Fruit fly (Drosophila melanogaster): Measurements from ENCODE around the gene CG43347.

The CG43347 gene

dm6 chrX:10584461-10584860 lies 35.5 kb downstream of the CG43347 start:
- TF ChIP-seq CG8478 (optimal IDR thresholded peaks at IDR 0.05), result no peak
- TF ChIP-seq psq (optimal IDR thresholded peaks at IDR 0.05), result no peak
- TF ChIP-seq EcR (GFP tag; optimal IDR thresholded peaks at IDR 0.05), result no peak
- no peak for TF ChIP-seq Dll (optimal IDR thresholded peaks at IDR 0.05)
- no peak for TF ChIP-seq usp (GFP tag; optimal IDR thresholded peaks at IDR 0.05)
- TF ChIP-seq pan (optimal IDR thresholded peaks at IDR 0.05), result no peak

DNA sequence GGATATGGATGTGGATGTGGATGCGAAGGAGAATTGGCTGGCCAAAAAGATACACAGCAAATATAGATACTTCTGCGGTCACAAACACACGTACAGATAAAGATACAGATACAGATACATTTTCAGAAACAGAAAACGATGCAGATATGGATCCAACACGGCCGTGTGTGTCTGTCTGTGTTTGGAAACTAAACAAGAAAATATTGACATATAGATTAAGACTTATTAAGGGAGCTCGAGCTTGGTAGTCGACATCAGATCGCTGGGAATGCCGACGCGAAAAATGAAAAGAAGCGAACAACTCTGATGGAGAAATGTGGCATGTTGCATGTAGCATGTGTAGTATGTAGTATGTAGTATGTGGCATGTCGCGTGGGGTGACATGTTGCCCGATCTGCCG lies 37.9 kb downstream of the CG43347 start:
- TF ChIP-seq EcR (GFP tag; optimal IDR thresholded peaks at IDR 0.05), result no peak

DNA sequence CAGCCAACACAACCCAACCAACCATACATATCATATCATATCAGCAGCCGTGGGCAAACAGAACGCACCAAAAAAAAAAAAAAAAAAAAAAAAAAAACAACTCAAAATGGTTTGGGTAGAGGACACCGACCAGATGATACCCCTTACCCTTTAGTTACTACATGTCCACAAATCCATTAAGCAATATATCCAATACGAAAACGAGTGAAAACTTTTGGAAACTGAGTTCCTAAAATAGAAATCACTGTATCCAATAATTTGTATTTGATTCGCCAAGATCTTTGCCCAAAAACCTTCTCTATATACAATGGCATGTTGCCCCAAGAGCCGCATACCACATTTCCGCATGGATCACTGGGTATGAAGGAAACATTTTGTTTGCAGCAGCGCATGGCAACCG lies 38.5 kb downstream of the CG43347 start:
- TF ChIP-seq usp (GFP tag; optimal IDR thresholded peaks at IDR 0.05) (no peak), pan (optimal IDR thresholded peaks at IDR 0.05) (peak; percentile 88)

DNA sequence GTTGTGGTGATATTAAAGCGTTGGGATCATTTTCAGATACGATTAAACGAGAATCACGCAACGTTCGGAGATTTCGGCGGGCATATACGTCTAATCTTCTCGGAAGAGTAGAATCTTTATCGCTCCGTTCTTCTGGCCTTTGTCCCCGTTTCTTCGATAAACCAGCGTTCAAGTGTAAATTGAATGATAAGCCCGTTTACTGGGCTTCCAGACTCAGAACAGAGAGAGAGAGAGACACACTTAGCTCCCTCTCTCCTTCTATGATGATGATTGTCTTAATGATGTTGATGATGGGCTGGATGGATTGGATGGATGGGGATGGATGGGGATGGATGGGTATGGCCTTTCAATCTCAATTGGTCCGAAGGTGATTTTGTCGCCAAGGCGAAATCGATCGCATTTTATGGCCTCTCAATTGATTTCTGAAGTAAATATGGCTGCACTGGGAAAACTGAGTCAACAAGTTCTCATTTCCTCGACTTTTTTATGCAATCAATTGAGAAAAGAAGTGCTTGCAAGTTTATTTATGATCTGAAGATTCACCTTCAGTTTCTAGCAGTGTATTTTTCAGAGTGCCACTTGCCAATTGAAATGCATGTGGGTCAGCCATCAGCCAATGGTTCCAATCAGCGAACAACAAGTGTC lies 39.4 kb downstream of the CG43347 start:
- TF ChIP-seq EcR (GFP tag; optimal IDR thresholded peaks at IDR 0.05), result no peak
- no peak for TF ChIP-seq pan (optimal IDR thresholded peaks at IDR 0.05)
- no peak for TF ChIP-seq Dll (optimal IDR thresholded peaks at IDR 0.05)
- TF ChIP-seq psq (optimal IDR thresholded peaks at IDR 0.05), result no peak
- no peak for TF ChIP-seq CG8478 (optimal IDR thresholded peaks at IDR 0.05)
- TF ChIP-seq usp (GFP tag; optimal IDR thresholded peaks at IDR 0.05), result no peak

DNA sequence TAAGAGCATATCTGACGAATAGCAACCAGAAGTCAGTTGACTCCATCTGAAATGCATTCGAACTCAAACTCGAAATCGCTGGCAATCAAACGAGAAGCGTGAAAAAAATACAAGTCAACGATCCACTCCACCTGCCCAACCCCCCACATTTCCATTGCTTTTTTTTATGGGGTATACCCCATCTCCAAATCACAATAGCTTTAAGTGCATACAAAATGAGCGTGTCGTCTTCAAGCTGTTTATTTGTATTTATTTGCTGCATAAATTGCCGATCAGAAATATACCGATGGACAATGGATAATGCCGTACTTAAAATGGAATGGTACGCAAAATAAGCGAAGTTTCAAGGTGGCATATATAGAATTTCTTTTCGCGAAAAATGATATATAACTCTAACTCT lies 40.4 kb downstream of the CG43347 start:
- no peak for TF ChIP-seq EcR (GFP tag; optimal IDR thresholded peaks at IDR 0.05)
- no peak for TF ChIP-seq psq (optimal IDR thresholded peaks at IDR 0.05)
- TF ChIP-seq Dll (optimal IDR thresholded peaks at IDR 0.05), result no peak
- no peak for TF ChIP-seq pan (optimal IDR thresholded peaks at IDR 0.05)

DNA sequence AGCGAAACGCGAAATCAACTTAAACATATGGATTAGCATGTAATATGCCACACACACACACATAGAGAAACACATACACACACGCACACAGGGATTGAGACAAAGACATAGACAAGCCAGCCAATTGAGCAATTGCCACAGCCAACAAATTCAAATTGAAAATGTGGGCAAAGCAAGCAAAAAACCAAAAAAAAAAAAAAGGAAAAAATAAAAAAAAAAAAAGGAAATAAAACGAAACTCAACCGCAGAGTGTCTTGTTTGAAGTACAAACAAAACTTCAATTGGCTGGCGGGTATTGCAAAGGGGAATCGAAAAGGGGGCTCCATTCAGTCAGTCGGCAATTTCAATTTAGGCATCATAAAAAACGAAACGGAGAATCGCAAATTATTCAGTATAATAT lies 42.2 kb downstream of the CG43347 start:
- TF ChIP-seq Dll (optimal IDR thresholded peaks at IDR 0.05) (no peak), EcR (GFP tag; optimal IDR thresholded peaks at IDR 0.05) (no peak), CG8478 (optimal IDR thresholded peaks at IDR 0.05) (no peak), psq (optimal IDR thresholded peaks at IDR 0.05) (no peak), usp (GFP tag; optimal IDR thresholded peaks at IDR 0.05) (no peak), pan (optimal IDR thresholded peaks at IDR 0.05) (no peak)

DNA sequence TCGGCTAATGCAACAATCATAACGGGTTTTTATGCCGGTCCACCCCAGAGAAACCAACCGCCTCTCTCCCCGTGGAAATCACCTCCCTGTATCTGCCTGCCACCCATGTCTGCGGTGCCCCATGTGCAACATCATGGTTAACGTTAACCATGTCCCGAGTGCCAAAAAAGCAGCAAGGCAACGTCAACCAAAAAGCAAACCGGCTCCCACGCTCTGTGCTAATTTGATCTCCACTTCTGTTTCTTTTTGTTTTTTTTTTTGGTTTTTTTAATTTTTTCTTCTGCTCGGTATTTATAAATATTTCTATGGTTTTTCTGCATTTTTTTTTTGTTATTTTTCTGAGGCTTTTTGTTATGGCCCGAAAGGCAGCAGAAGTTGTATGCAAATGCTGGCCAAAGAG lies 43.0 kb downstream of the CG43347 start:
- TF ChIP-seq psq (optimal IDR thresholded peaks at IDR 0.05) (no peak), EcR (GFP tag; optimal IDR thresholded peaks at IDR 0.05) (no peak), usp (GFP tag; optimal IDR thresholded peaks at IDR 0.05) (no peak), CG8478 (optimal IDR thresholded peaks at IDR 0.05) (no peak), pan (optimal IDR thresholded peaks at IDR 0.05) (no peak), Dll (optimal IDR thresholded peaks at IDR 0.05) (no peak)

DNA sequence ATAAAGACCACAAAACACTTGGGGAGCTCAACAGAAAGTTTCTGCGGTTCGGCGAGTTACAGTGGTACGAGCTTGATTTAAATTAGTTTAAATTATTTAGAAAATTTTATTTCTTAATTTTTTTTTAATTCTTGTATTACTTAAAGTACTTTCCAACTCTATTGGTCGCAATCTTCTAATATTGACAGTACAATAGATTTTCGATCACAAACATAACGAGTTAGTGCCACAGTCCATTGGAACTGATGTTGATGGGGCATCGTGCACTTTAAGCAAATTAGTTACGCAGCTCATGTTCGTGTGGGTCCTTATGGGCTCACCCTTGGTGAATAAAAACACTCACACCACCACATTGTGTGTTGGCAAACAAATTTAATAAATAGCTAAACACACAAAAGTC lies 46.4 kb downstream of the CG43347 start:
- TF ChIP-seq psq (optimal IDR thresholded peaks at IDR 0.05) (no peak), pan (optimal IDR thresholded peaks at IDR 0.05) (no peak), CG8478 (optimal IDR thresholded peaks at IDR 0.05) (no peak), Dll (optimal IDR thresholded peaks at IDR 0.05) (no peak)

dm6 chrX:10570142-10570756 lies 49.7 kb downstream of the CG43347 start:
- no peak for TF ChIP-seq usp (GFP tag; optimal IDR thresholded peaks at IDR 0.05)
- TF ChIP-seq Dll (optimal IDR thresholded peaks at IDR 0.05), result no peak
- TF ChIP-seq CG8478 (optimal IDR thresholded peaks at IDR 0.05), result no peak
- TF ChIP-seq EcR (GFP tag; optimal IDR thresholded peaks at IDR 0.05), result no peak
- no peak for TF ChIP-seq psq (optimal IDR thresholded peaks at IDR 0.05)
- TF ChIP-seq pan (optimal IDR thresholded peaks at IDR 0.05), result no peak

DNA sequence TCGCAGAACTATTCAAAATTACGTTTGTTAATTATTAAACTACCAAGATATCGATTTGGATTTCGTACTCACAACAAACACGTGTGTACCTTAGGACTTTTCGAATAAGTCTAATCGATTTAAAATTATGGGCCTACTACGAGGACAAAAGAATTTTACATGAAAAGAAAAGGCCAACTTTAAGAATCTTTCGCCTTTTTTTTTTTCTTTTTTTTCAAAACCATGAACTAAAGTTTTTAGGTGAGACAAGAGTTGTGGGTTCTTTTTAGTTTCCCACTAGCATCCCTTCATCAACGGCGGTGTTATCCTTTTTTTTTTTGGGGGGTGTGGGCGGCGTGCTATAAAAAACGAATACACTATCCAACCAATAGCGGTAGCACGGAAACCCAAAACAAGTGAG lies 53.5 kb downstream of the CG43347 start, which contains the start of gene CG15296:
CG15296 (minus strand) TSS at position 101 of the 400 bp plus-strand sequence.
- TF ChIP-seq CG8478 (optimal IDR thresholded peaks at IDR 0.05), result no peak
- TF ChIP-seq EcR (GFP tag; optimal IDR thresholded peaks at IDR 0.05), result no peak
- TF ChIP-seq Dll (optimal IDR thresholded peaks at IDR 0.05), result no peak
- TF ChIP-seq usp (GFP tag; optimal IDR thresholded peaks at IDR 0.05), result no peak
- no peak for TF ChIP-seq psq (optimal IDR thresholded peaks at IDR 0.05)
- TF ChIP-seq pan (optimal IDR thresholded peaks at IDR 0.05), result no peak

DNA sequence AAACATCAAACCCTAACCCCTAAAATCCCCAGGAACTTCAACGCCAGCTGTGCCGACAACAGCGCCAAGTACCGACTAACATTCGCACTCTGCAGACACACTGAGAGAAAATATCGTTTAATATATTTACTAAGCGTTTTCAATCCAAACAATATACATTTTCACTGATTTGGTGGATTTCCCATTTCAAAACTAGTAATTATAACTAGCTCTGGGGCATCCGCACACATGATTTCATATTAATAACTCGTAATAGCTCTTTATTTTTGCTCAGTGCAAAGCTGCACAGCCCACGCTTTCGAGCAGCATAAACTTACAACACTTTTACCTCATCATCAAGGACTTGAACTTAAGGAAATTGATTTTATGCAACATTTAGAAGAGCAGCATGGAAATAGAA lies 55.8 kb downstream of the CG43347 start:
- no peak for TF ChIP-seq pan (optimal IDR thresholded peaks at IDR 0.05)
- no peak for TF ChIP-seq usp (GFP tag; optimal IDR thresholded peaks at IDR 0.05)
- TF ChIP-seq Dll (optimal IDR thresholded peaks at IDR 0.05), result no peak
- TF ChIP-seq EcR (GFP tag; optimal IDR thresholded peaks at IDR 0.05), result no peak
- TF ChIP-seq psq (optimal IDR thresholded peaks at IDR 0.05), result no peak
- TF ChIP-seq CG8478 (optimal IDR thresholded peaks at IDR 0.05), result no peak

DNA sequence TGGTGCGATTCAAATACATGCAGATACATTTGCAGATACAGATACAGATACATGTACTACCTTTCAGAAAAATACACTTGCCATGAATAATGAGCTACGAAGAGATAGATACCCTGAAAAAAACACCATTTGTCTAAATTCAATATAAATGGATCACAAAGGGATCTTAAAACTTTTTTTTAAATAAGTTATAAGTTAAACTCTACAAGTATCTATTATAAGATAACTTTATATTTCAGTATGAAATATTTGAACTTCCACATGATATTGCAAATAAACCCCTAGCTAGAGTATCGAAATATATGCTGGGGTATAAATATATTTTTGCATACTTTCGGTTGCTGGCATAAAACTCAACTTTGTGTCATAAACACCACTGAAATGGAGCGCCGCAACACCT lies 58.6 kb downstream of the CG43347 start:
- TF ChIP-seq usp (GFP tag; optimal IDR thresholded peaks at IDR 0.05) (no peak), psq (optimal IDR thresholded peaks at IDR 0.05) (no peak), Dll (optimal IDR thresholded peaks at IDR 0.05) (no peak), EcR (GFP tag; optimal IDR thresholded peaks at IDR 0.05) (no peak), pan (optimal IDR thresholded peaks at IDR 0.05) (no peak), CG8478 (optimal IDR thresholded peaks at IDR 0.05) (no peak)

dm6 chrX:10558060-10558459 lies 61.9 kb downstream of the CG43347 start:
- TF ChIP-seq usp (GFP tag; optimal IDR thresholded peaks at IDR 0.05) (no peak), pan (optimal IDR thresholded peaks at IDR 0.05) (no peak), psq (optimal IDR thresholded peaks at IDR 0.05) (no peak), Dll (optimal IDR thresholded peaks at IDR 0.05) (no peak), CG8478 (optimal IDR thresholded peaks at IDR 0.05) (no peak), EcR (GFP tag; optimal IDR thresholded peaks at IDR 0.05) (no peak)
